Fruit fly (Drosophila melanogaster): Measurements from ENCODE around the gene CG4577.

DNA sequence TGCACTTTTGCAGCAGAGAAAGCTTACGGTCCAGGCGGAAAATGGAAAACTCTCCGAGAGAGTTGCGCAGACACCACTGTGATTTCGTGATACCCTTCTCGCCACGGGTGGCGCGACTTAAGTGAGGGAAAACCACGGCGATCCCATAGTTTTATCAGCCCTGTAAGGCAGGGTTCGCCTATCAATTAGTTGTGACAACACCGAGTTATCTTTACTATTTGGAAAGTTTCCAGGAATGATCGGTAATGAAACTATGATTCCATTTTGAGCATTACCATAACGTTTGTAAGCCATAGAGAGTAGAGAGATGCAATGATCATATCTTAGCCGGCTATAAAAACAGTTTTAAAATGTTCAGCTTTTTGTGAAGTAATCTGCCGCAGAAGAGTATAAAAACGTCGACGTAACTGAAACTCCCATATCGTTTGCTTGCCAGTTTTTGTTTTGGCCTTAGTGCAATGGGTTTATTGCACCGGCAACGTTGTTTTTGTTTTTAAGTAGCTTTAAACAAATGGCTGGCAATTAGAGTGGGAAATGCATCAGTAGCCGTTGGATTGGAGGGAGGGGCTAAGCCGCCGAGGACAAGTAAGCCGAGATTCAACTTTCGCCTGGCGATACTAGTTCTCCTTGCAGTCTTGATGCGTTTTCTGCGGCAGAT, 22.2 kb downstream of the CG4577 start:
- no peak for TF ChIP-seq sv (GFP tag; optimal IDR thresholded peaks at IDR 0.05)
- no peak for TF ChIP-seq br (GFP tag; optimal IDR thresholded peaks at IDR 0.05)
- no peak for TF ChIP-seq dl (GFP tag; optimal IDR thresholded peaks at IDR 0.05; ENCODE audit: insufficient read depth in 1 of 2, partially characterized antibody in 2 of 2)
- no peak for TF ChIP-seq Hr78 (GFP tag; optimal IDR thresholded peaks at IDR 0.05)
- TF ChIP-seq Hr83 (GFP tag; optimal IDR thresholded peaks at IDR 0.05; ENCODE audit: poor library complexity, severe bottlenecking) = no peak
- TF ChIP-seq CG32264 (GFP tag; optimal IDR thresholded peaks at IDR 0.05) = no peak
- no peak for TF ChIP-seq dmrt93B (GFP tag; optimal IDR thresholded peaks at IDR 0.05)
- no peak for TF ChIP-seq woc (GFP tag; optimal IDR thresholded peaks at IDR 0.05)
- TF ChIP-seq Vsx2 (GFP tag; optimal IDR thresholded peaks at IDR 0.05; ENCODE audit: partially characterized antibody) = no peak

Measured in whole organism, wandering third instar larva.